Worm (Caenorhabditis elegans): ENCODE measurements around the gene Y73F8A.12.

DNA sequence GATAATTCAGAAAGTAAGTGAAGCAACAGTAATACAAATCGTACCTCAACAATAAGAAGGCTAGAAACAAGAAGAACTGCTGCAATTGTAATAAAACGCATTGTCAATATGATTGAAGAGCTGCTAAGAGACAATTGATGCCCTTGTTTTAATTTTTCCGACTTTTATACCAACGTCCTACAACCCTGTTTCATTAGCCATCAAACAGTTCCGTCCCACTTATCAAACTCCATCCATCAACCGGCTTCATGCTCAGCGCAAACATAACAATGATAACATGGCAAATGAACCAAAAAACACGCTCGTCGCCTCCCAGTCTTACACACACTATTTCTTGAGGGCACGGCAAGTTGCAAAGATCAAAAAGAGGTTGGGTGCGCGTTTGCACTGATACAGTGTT lies 20.3 kb downstream of the Y73F8A.12 start, which contains the start of gene pqn-90:
- TF ChIP-seq madf-8 (GFP tag; conservative IDR thresholded peaks at IDR 0.05) (no peak), lag-1 (GFP tag; IDR thresholded peaks at IDR 0.05) (no peak), snpc-4 (GFP tag; optimal IDR thresholded peaks at IDR 0.05) (no peak), snpc-4 (tag; optimal IDR thresholded peaks at IDR 0.05) (no peak), him-1 (tag; optimal IDR thresholded peaks at IDR 0.05) (no peak), lir-1 (GFP tag; conservative IDR thresholded peaks at IDR 0.05) (no peak), T07F8.4 (tag; optimal IDR thresholded peaks at IDR 0.05) (no peak), C06A6.2 (GFP tag; conservative IDR thresholded peaks at IDR 0.05) (no peak), ama-1 (optimal IDR thresholded peaks at IDR 0.05) (no peak), ama-1 (GFP tag; optimal IDR thresholded peaks at IDR 0.05) (no peak), tbx-9 (tag; optimal IDR thresholded peaks at IDR 0.05; ENCODE audit: borderline replicate concordance) (no peak), efl-1 (GFP tag; optimal IDR thresholded peaks at IDR 0.05) (no peak), bed-2 (GFP tag; IDR thresholded peaks at IDR 0.05) (no peak)

All from whole organism, young adult.